Worm (Caenorhabditis elegans) whole organism, late embryonic: ENCODE data around the gene D1046.16.

Experiments
- C08G9.2 ChIP-seq: sonication (generic microtip); optimal IDR thresholded peaks from 2 replicates; lab custom pipeline; 2016; ENCODE audit warnings: mild to moderate bottlenecking, missing genetic modification characterization, moderate library complexity, missing compliant biosample characterization
- C38D4.7 ChIP-seq: fragments of 200-800 bp; sonication (Bioruptor generic); optimal IDR thresholded peaks from 2 replicates; lab custom pipeline; 2018; ENCODE audit warnings: mild to moderate bottlenecking, missing genetic modification characterization, moderate library complexity, missing compliant biosample characterization
- K02D7.2 ChIP-seq: sonication (generic microtip); optimal IDR thresholded peaks from 2 replicates; lab custom pipeline; 2017; ENCODE audit warnings: mild to moderate bottlenecking, missing genetic modification characterization, missing compliant biosample characterization
- T23F11.4 ChIP-seq: fragments of 200-800 bp; sonication (Bioruptor generic); optimal IDR thresholded peaks from 2 replicates; lab custom pipeline; 2018; ENCODE audit warnings: mild to moderate bottlenecking, missing genetic modification characterization, missing compliant biosample characterization
- Y22D7AL.16 ChIP-seq: sonication (generic microtip); optimal IDR thresholded peaks from 2 replicates; lab custom pipeline; 2016; ENCODE audit warnings: missing genetic modification characterization, missing compliant biosample characterization
- ahr-1 ChIP-seq: sonication (generic microtip); optimal IDR thresholded peaks from 2 replicates; lab custom pipeline; 2016; ENCODE audit warnings: missing genetic modification characterization, missing compliant biosample characterization
- ceh-14 ChIP-seq: sonication (generic microtip); optimal IDR thresholded peaks from 2 replicates; lab custom pipeline; 2016; ENCODE audit warnings: missing genotype, missing genetic modification characterization, missing compliant biosample characterization
- ceh-19 ChIP-seq: fragments of 200-800 bp; sonication (Bioruptor generic); optimal IDR thresholded peaks from 2 replicates; lab custom pipeline; 2018; ENCODE audit warnings: mild to moderate bottlenecking, missing genetic modification characterization, missing compliant biosample characterization
- ceh-2 ChIP-seq: sonication (generic microtip); optimal IDR thresholded peaks from 2 replicates; lab custom pipeline; 2016; ENCODE audit warnings: missing genotype, missing genetic modification characterization, missing compliant biosample characterization
- ceh-22 ChIP-seq: sonication (generic microtip); optimal IDR thresholded peaks from 2 replicates; lab custom pipeline; 2017; ENCODE audit warnings: missing biosample characterization, missing genetic modification characterization
- ceh-30 ChIP-seq: fragments of 150-350 bp; optimal IDR thresholded peaks from 2 replicates; lab custom pipeline; 2014; ENCODE audit warnings: missing biosample characterization, missing genetic modification characterization
- ceh-31 ChIP-seq: sonication (generic microtip); optimal IDR thresholded peaks from 2 replicates; lab custom pipeline; 2016; ENCODE audit warnings: missing genetic modification characterization, missing compliant biosample characterization
- ceh-45 ChIP-seq: fragments of 200-800 bp; sonication (Bioruptor generic); IDR thresholded peaks from 2 replicates; pipeline ENCODE4 v1.3.6; 2022; ENCODE audit warnings: missing genetic modification reagents, missing genetic modification characterization, missing compliant biosample characterization
- ceh-48 ChIP-seq: sonication (generic microtip); optimal IDR thresholded peaks from 2 replicates; lab custom pipeline; 2016; ENCODE audit warnings: missing genetic modification characterization, inconsistent platforms, missing compliant biosample characterization
- ceh-9 ChIP-seq: sonication (generic microtip); optimal IDR thresholded peaks from 2 replicates; lab custom pipeline; 2016; ENCODE audit warnings: mild to moderate bottlenecking, missing genetic modification characterization, inconsistent platforms, missing compliant biosample characterization
- dmd-4 ChIP-seq: sonication (generic microtip); optimal IDR thresholded peaks from 2 replicates; lab custom pipeline; 2016; ENCODE audit warnings: borderline replicate concordance, missing genetic modification characterization, missing compliant biosample characterization
- dve-1 ChIP-seq: sonication (generic microtip); optimal IDR thresholded peaks from 2 replicates; lab custom pipeline; 2017; ENCODE audit warnings: antibody characterized with exemption, mild to moderate bottlenecking, missing genetic modification characterization, missing compliant biosample characterization
- elt-2 ChIP-seq: sonication (generic microtip); optimal IDR thresholded peaks from 2 replicates; lab custom pipeline; 2016; ENCODE audit warnings: missing genetic modification reagents, missing genetic modification characterization, missing compliant biosample characterization
- ets-4 ChIP-seq: sonication (generic microtip); optimal IDR thresholded peaks from 2 replicates; lab custom pipeline; 2016; ENCODE audit warnings: missing genetic modification characterization, missing compliant biosample characterization
- eyg-1 ChIP-seq: sonication (generic microtip); optimal IDR thresholded peaks from 2 replicates; lab custom pipeline; 2016; ENCODE audit warnings: missing genotype, missing genetic modification characterization, missing compliant biosample characterization
- fax-1 ChIP-seq: sonication (generic microtip); optimal IDR thresholded peaks from 2 replicates; lab custom pipeline; 2016; ENCODE audit warnings: missing genotype, missing genetic modification characterization, missing compliant biosample characterization
- fkh-10 ChIP-seq: fragments of 150-350 bp; optimal IDR thresholded peaks from 2 replicates; lab custom pipeline; 2014; ENCODE audit warnings: missing biosample characterization, missing genetic modification reagents, missing genetic modification characterization
- gmeb-2 ChIP-seq: sonication (generic microtip); optimal IDR thresholded peaks from 2 replicates; lab custom pipeline; 2016; ENCODE audit warnings: missing genetic modification characterization, inconsistent platforms, missing compliant biosample characterization
- hlh-13 ChIP-seq: fragments of 200-800 bp; sonication (Bioruptor generic); optimal IDR thresholded peaks from 2 replicates; lab custom pipeline; 2018; ENCODE audit warnings: mild to moderate bottlenecking, missing genetic modification characterization, missing compliant biosample characterization
- hlh-15 ChIP-seq: sonication (generic microtip); optimal IDR thresholded peaks from 2 replicates; lab custom pipeline; 2016; ENCODE audit warnings: missing genetic modification characterization, missing compliant biosample characterization
- hlh-30 ChIP-seq: sonication (generic microtip); optimal IDR thresholded peaks from 2 replicates; lab custom pipeline; 2017; ENCODE audit warnings: antibody characterized with exemption, missing genetic modification characterization, missing compliant biosample characterization; ENCODE audit not compliant: insufficient read depth
- hlh-6 ChIP-seq: sonication (generic microtip); optimal IDR thresholded peaks from 2 replicates; lab custom pipeline; 2016; ENCODE audit warnings: missing genotype, missing genetic modification characterization, missing compliant biosample characterization
- hlh-8 ChIP-seq: sonication (generic microtip); optimal IDR thresholded peaks from 2 replicates; lab custom pipeline; 2016; ENCODE audit warnings: missing genotype, missing genetic modification characterization, missing compliant biosample characterization
- lim-6 ChIP-seq: sonication (generic microtip); optimal IDR thresholded peaks from 2 replicates; lab custom pipeline; 2016; ENCODE audit warnings: missing genetic modification characterization, missing compliant biosample characterization
- lin-11 ChIP-seq: fragments of 200-800 bp; sonication (Bioruptor generic); optimal IDR thresholded peaks from 2 replicates; lab custom pipeline; 2018; ENCODE audit warnings: mild to moderate bottlenecking, missing genetic modification characterization, missing compliant biosample characterization
- mec-3 ChIP-seq: sonication (generic microtip); optimal IDR thresholded peaks from 2 replicates; lab custom pipeline; 2016; ENCODE audit warnings: borderline replicate concordance, missing genetic modification characterization, missing compliant biosample characterization
- nfya-1 ChIP-seq: sonication (generic microtip); optimal IDR thresholded peaks from 2 replicates; lab custom pipeline; 2017; ENCODE audit warnings: missing genetic modification characterization, mild to moderate bottlenecking, missing compliant biosample characterization, antibody characterized with exemption, moderate library complexity
- nhr-11 ChIP-seq: fragments of 150-350 bp; optimal IDR thresholded peaks from 2 replicates; lab custom pipeline; 2014; ENCODE audit warnings: missing biosample characterization, missing genetic modification characterization
- nhr-232 ChIP-seq: sonication (generic microtip); optimal IDR thresholded peaks from 2 replicates; lab custom pipeline; 2016; ENCODE audit warnings: missing genetic modification characterization, missing compliant biosample characterization
- odd-2 ChIP-seq: sonication (generic microtip); optimal IDR thresholded peaks from 2 replicates; lab custom pipeline; 2017; ENCODE audit warnings: antibody characterized with exemption, mild to moderate bottlenecking, missing genetic modification characterization, missing compliant biosample characterization
- pag-3 ChIP-seq: sonication (generic microtip); optimal IDR thresholded peaks from 2 replicates; lab custom pipeline; 2016; ENCODE audit warnings: missing compliant biosample characterization, missing genetic modification characterization, borderline replicate concordance
- pax-1 ChIP-seq: fragments of 150-350 bp; optimal IDR thresholded peaks from 2 replicates; lab custom pipeline; 2014; ENCODE audit warnings: missing biosample characterization, missing genetic modification characterization
- pha-4 ChIP-seq: fragments of 150-350 bp; optimal IDR thresholded peaks from 2 replicates; lab custom pipeline; 2018; ENCODE audit warnings: missing biosample characterization, missing genetic modification reagents, missing genetic modification characterization
- pqm-1 ChIP-seq: sonication (generic microtip); optimal IDR thresholded peaks from 2 replicates; lab custom pipeline; 2016; ENCODE audit warnings: missing genetic modification characterization, missing compliant biosample characterization
- pros-1 ChIP-seq: fragments of 150-350 bp; optimal IDR thresholded peaks from 2 replicates; lab custom pipeline; 2014; ENCODE audit warnings: missing biosample characterization, missing genetic modification reagents, missing genetic modification characterization
- syd-9 ChIP-seq: sonication (generic microtip); optimal IDR thresholded peaks from 2 replicates; lab custom pipeline; 2016; ENCODE audit warnings: mild to moderate bottlenecking, missing genetic modification characterization, moderate library complexity, missing compliant biosample characterization
- unc-3 ChIP-seq, 2 experiments: fragments of 200-800 bp in 1 of 2; sonication (Bioruptor generic) in 1 of 2; sonication (generic microtip) in 1 of 2; conservative IDR thresholded peaks in 1 of 2; optimal IDR thresholded peaks in 1 of 2; 2 replicates each; pipeline versions ENCODE4 v1.3.6 to Lab custom; 2016 to 2022; ENCODE audit warnings: missing compliant biosample characterization in 2 of 2, missing genetic modification characterization in 2 of 2, missing genetic modification reagents in 1 of 2
- unc-42 ChIP-seq: sonication (generic microtip); optimal IDR thresholded peaks from 2 replicates; lab custom pipeline; 2016; ENCODE audit warnings: missing genotype, missing genetic modification characterization, missing compliant biosample characterization
- unc-55 ChIP-seq: sonication (generic microtip); optimal IDR thresholded peaks from 2 replicates; lab custom pipeline; 2017; ENCODE audit warnings: missing biosample characterization, missing genetic modification reagents, missing genetic modification characterization
- unc-86 ChIP-seq: sonication (generic microtip); optimal IDR thresholded peaks from 2 replicates; lab custom pipeline; 2016; ENCODE audit warnings: missing genetic modification characterization, missing compliant biosample characterization
- zip-5 ChIP-seq: sonication (generic microtip); optimal IDR thresholded peaks from 2 replicates; lab custom pipeline; 2016; ENCODE audit warnings: missing genetic modification characterization, missing compliant biosample characterization

The D1046.16 gene

DNA sequence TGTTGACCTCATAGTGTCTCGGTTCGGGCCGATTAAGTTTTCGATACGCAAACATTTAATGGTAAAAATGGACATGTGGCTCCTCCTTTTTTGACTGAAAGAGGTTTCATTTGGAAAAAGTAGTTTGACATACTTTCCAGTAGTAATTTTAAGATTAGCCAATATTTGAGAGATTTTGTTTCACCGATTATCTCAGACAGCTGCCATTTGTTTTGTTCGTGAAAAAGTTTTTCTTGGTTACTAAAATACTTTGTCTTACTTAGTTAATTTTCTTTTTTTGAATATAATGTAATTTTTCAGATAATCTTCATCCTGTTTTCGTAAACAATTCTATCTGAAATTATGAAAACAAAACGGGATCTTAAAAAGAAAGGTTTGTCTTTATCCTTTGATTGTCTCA lies 35.7 kb upstream of the D1046.16 start, which contains the start of gene C09G9.5:
C09G9.5 (plus strand) TSS at position 301 of the 400 bp plus-strand sequence.
- TF ChIP-seq syd-9 (tag; lab: Kevin White, UChicago) (no peak), zip-5 (no peak), ets-4 (tag; lab: Kevin White, UChicago) (no peak), eyg-1 (tag; lab: Kevin White, UChicago) (no peak), hlh-15 (tag; lab: Kevin White, UChicago) (no peak), pax-1 (tag; lab: Kevin White, UChicago) (no peak), T23F11.4 (GFP tag; lab: Kevin White, UChicago) (no peak), dve-1 (tag; lab: Kevin White, UChicago) (no peak), nhr-232 (tag; lab: Kevin White, UChicago) (no peak), nhr-11 (no peak), unc-86 (tag; lab: Kevin White, UChicago) (no peak), Y22D7AL.16 (no peak), unc-55 (GFP tag; lab: Kevin White, UChicago) (no peak), ceh-48 (no peak), unc-3 (GFP tag; conservative IDR thresholded peaks at IDR 0.05; lab: Robert Waterston, UW) (no peak), unc-3 (tag; optimal IDR thresholded peaks at IDR 0.05; lab: Kevin White, UChicago) (no peak), hlh-30 (tag; lab: Kevin White, UChicago) (no peak), fax-1 (no peak), ceh-45 (GFP tag; lab: Robert Waterston, UW) (no peak)

DNA sequence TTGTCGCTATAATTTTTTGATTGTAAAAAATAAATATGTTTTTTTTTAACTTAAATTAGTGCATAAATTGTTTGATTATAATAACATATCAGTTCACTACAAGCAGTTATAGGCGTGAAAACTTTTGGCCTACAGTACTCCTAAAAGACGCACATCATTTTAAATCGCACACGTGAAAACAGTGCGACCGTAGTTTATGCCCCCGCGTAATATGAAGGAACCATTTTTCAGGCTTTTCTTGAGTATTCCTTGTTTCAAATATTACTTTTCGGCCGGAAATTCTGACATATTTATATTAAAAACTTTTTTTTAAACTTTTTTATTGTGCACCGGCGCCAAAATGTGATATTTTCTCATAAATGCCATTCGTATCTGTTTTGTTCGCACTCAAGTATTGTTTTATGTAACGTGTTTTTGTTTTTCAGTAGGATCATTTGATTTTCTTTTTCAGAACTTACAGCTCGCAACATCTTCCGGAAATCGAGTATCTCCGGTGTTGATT lies 33.4 kb upstream of the D1046.16 start, which contains the start of gene oma-1:
oma-1 (plus strand) TSS at position 452 of the 502 bp plus-strand sequence.
- no peak for TF ChIP-seq pqm-1
- no peak for TF ChIP-seq ceh-31 (tag; lab: Kevin White, UChicago)
- no peak for TF ChIP-seq ceh-2 (tag; lab: Kevin White, UChicago)
- TF ChIP-seq ets-4 (tag; lab: Kevin White, UChicago), result no peak
- no peak for TF ChIP-seq hlh-30 (tag; lab: Kevin White, UChicago)
- TF ChIP-seq zip-5, result no peak
- TF ChIP-seq pax-1 (tag; lab: Kevin White, UChicago), result no peak
- TF ChIP-seq C08G9.2, result no peak
- TF ChIP-seq syd-9 (tag; lab: Kevin White, UChicago), result no peak
- TF ChIP-seq ceh-9 (tag; lab: Kevin White, UChicago), result no peak
- no peak for TF ChIP-seq unc-42
- no peak for TF ChIP-seq lin-11 (tag; lab: Kevin White, UChicago)
- no peak for TF ChIP-seq unc-86 (tag; lab: Kevin White, UChicago)
- TF ChIP-seq odd-2, result no peak
- no peak for TF ChIP-seq unc-55 (GFP tag; lab: Kevin White, UChicago)
- TF ChIP-seq fkh-10, result no peak
- TF ChIP-seq pha-4 (tag; lab: Kevin White, UChicago), result no peak
- no peak for TF ChIP-seq pros-1 (tag; lab: Kevin White, UChicago)
- no peak for TF ChIP-seq mec-3
- TF ChIP-seq hlh-13 (GFP tag; lab: Kevin White, UChicago), result no peak

DNA sequence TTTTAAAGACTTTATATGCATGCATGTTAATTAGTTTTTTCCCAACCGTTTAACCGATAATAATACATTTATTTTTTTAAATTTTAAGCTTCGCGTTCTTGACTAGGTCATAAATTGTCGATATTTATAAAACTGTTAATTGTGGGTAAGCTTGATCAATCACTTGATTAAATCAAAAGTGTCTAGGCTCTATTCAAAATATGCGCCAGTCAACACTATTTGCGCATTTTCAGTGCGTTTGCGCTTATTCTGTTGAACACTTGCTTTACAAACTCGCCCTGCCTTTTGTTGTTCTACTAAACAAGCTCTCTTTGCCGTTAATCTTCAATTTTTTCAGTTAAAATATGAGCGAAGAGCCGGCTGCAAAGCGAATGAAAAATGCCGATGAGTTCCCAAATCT lies 30.8 kb upstream of the D1046.16 start, which contains the start of gene spr-2:
spr-2 (plus strand) TSS at position 332 of the 400 bp plus-strand sequence.
- TF ChIP-seq unc-86 (tag; lab: Kevin White, UChicago) (peak; percentile 36), nhr-11 (no peak), ceh-45 (GFP tag; lab: Robert Waterston, UW) (no peak), nfya-1 (tag; lab: Kevin White, UChicago) (no peak), ceh-19 (GFP tag; lab: Kevin White, UChicago) (no peak), pag-3 (tag; lab: Kevin White, UChicago) (no peak), dmd-4 (tag; lab: Kevin White, UChicago) (no peak), T23F11.4 (GFP tag; lab: Kevin White, UChicago) (no peak), C08G9.2 (no peak), C38D4.7 (GFP tag; lab: Kevin White, UChicago) (no peak), Y22D7AL.16 (no peak), hlh-6 (tag; lab: Kevin White, UChicago) (no peak), ceh-9 (tag; lab: Kevin White, UChicago) (no peak), unc-3 (GFP tag; conservative IDR thresholded peaks at IDR 0.05; lab: Robert Waterston, UW) (no peak), unc-3 (tag; optimal IDR thresholded peaks at IDR 0.05; lab: Kevin White, UChicago) (no peak), K02D7.2 (no peak), hlh-8 (tag; lab: Kevin White, UChicago) (no peak), ahr-1 (no peak), nhr-232 (tag; lab: Kevin White, UChicago) (no peak), ceh-31 (tag; lab: Kevin White, UChicago) (peak; percentile 16), gmeb-2 (no peak), elt-2 (tag; lab: Kevin White, UChicago) (no peak), pax-1 (tag; lab: Kevin White, UChicago) (no peak), ceh-14 (tag; lab: Kevin White, UChicago) (peak; percentile 17), ceh-22 (tag; lab: Kevin White, UChicago) (no peak), hlh-13 (GFP tag; lab: Kevin White, UChicago) (no peak), hlh-30 (tag; lab: Kevin White, UChicago) (peak; percentile 21), ceh-30 (tag; lab: Kevin White, UChicago) (peak; percentile 13), lim-6 (tag; lab: Kevin White, UChicago) (no peak)
